Fruit fly (Drosophila melanogaster) Kc167 (cell line): ENCODE measurements around the gene Bicra.

Experiments
- Myc ChIP-seq: fragments of >200 bp; optimal IDR thresholded peaks from 2 replicates; lab custom pipeline; 2017; ENCODE audit warnings: missing external identifiers
- h ChIP-seq: fragments of >200 bp; optimal IDR thresholded peaks from 3 replicates; lab custom pipeline; 2018; ENCODE audit warnings: missing external identifiers
- insv ChIP-seq: fragments of >200 bp; optimal IDR thresholded peaks from 3 replicates; lab custom pipeline; 2018; ENCODE audit warnings: missing external identifiers
- psq ChIP-seq: fragments of >200 bp; optimal IDR thresholded peaks from 2 replicates; lab custom pipeline; 2017; ENCODE audit warnings: missing external identifiers
- ttk ChIP-seq: sonication (Bioruptor generic); optimal IDR thresholded peaks from 2 replicates; lab custom pipeline; 2017; ENCODE audit warnings: missing external identifiers

- no peak for TF ChIP-seq insv (lab: Kevin White, UChicago)
- no peak for TF ChIP-seq Myc
- no peak for TF ChIP-seq ttk (lab: Kevin White, UChicago)
- no peak for TF ChIP-seq h
- no peak for TF ChIP-seq psq (lab: Kevin White, UChicago)
Measured at dm6 chr3R:29113392-29113791, 50.6 kb downstream of the Bicra start.
